Worm (Caenorhabditis elegans): ENCODE measurements around the gene his-69.

DNA sequence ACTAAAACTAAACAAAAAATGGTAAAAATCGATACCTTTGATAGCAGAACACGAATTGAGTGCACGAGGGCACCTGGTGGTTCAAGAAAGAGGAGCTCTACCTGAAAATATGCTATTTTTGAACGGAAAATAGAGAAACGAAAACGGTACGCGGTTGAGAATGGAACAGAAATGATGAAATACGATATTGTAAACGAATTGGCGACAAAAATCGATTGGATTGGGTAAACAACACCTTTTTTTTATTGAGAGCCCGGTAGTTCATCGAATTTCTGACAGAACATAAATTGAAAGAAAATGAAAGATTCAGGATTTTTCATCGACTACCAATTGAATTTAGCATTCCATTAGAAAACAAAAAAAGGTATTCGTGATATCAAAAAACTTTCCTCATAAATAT, 28.0 kb upstream of the his-69 start, which contains the start of gene kin-19:
- no peak for TF ChIP-seq nfya-1 (tag; optimal IDR thresholded peaks at IDR 0.05; ENCODE audit: insufficient read depth)
- no peak for TF ChIP-seq fkh-10 (GFP tag; optimal IDR thresholded peaks at IDR 0.05)
- no peak for TF ChIP-seq snpc-4 (tag; optimal IDR thresholded peaks at IDR 0.05)
- no peak for TF ChIP-seq nhr-77 (tag; optimal IDR thresholded peaks at IDR 0.05)
- TF ChIP-seq lin-39 (tag; optimal IDR thresholded peaks at IDR 0.05), result no peak
- no peak for TF ChIP-seq nhr-28 (tag; optimal IDR thresholded peaks at IDR 0.05)

All from whole organism, L3 larva.